Worm (Caenorhabditis elegans): ENCODE results near the gene irld-18.

DNA sequence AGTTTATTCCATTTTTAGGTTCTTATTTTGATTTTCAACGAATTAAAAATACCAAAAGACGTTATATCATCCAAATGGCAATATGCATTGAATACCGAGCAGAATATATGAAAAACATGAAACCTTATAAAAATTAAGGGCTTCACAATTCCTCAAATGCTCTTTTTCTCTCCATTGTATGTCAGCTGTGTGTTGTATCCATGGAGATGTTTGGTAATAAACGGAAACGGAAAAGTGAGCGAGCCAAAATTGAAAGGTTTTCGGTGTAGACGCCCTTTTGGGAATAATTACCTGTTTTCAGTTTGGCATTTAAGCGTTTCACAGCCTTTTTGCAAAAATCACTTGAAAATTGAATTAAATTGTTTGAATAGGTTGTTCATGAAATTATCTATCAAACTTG is 23.2 kb downstream of the irld-18 start:
- TF ChIP-seq ztf-11 (tag; optimal IDR thresholded peaks at IDR 0.05): no peak
- no peak for TF ChIP-seq lin-13 (tag; optimal IDR thresholded peaks at IDR 0.05)
- no peak for TF ChIP-seq nhr-237 (tag; optimal IDR thresholded peaks at IDR 0.05)
- TF ChIP-seq elt-1 (tag; optimal IDR thresholded peaks at IDR 0.05; ENCODE audit: borderline replicate concordance, insufficient read depth): no peak
- TF ChIP-seq snpc-4 (tag; optimal IDR thresholded peaks at IDR 0.05): no peak
- TF ChIP-seq elt-3 (tag; optimal IDR thresholded peaks at IDR 0.05): no peak
- TF ChIP-seq sptf-1 (tag; optimal IDR thresholded peaks at IDR 0.05): no peak
- TF ChIP-seq nhr-12 (tag; optimal IDR thresholded peaks at IDR 0.05): no peak
- no peak for TF ChIP-seq bed-3 (GFP tag; optimal IDR thresholded peaks at IDR 0.05)
- TF ChIP-seq M03D4.4 (tag; optimal IDR thresholded peaks at IDR 0.05): no peak
- no peak for TF ChIP-seq mab-5 (tag; optimal IDR thresholded peaks at IDR 0.05)
- no peak for TF ChIP-seq unc-39 (tag; optimal IDR thresholded peaks at IDR 0.05)
- no peak for TF ChIP-seq pha-4 (tag; optimal IDR thresholded peaks at IDR 0.05)
